Fruit fly (Drosophila melanogaster) S2 (cell line): ENCODE results near the gene CG33258.

ENCODE experiments used
- CG8478 ChIP-seq: fragments of >200 bp; optimal IDR thresholded peaks from 2 replicates; lab custom pipeline; 2018
- CTCF ChIP-seq, 2 experiments: fragments of >200 bp; optimal IDR thresholded peaks; 2 replicates each; lab custom pipeline; 2018

DNA sequence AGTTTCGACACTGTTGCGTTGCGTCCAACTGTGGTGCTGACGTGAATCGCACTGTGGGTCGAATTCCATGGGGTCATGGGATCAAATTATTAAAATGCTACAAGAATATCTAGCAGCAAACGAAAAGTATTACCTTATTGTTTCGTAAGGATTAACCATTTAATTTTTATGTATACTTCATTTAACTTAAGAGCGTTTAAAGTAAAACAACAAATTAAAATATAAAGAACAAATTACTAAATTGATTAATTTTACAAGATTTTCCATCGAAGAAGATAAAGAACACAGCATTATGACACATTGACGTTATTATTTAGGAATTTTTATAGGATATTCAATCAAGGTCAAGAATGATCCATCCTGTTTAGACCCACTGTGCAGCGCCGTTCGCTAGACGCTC is 28.3 kb upstream of the CG33258 start:
- TF ChIP-seq CG8478 (lab: Kevin White, UChicago) (no peak), CTCF (optimal IDR thresholded peaks at IDR 0.05; lab: Kevin White, UChicago) (no peak)
